Worm (Caenorhabditis elegans) whole organism, mixed stage, embryonic: ENCODE measurements around the gene nep-22.
A peak's percentile ranks its signal among the peaks of the same experiment; 100 is the strongest.

Source experiments
- M03D4.4 ChIP-seq: sonication (generic microtip); optimal IDR thresholded peaks from 2 replicates; lab custom pipeline; 2017; ENCODE audit warnings: mild to moderate bottlenecking, missing genetic modification characterization, missing compliant biosample characterization
- bed-3 ChIP-seq: fragments of 200-800 bp; sonication (Bioruptor generic); optimal IDR thresholded peaks from 3 replicates; lab custom pipeline; 2018; ENCODE audit warnings: mild to moderate bottlenecking, missing genetic modification characterization, moderate library complexity, missing compliant biosample characterization
- blmp-1 ChIP-seq: fragments of 150-350 bp; optimal IDR thresholded peaks from 2 replicates; lab custom pipeline; 2014; ENCODE audit warnings: missing biosample characterization, missing genetic modification characterization
- ceh-43 ChIP-seq: fragments of 200-800 bp; sonication (Bioruptor generic); optimal IDR thresholded peaks from 2 replicates; lab custom pipeline; 2018; ENCODE audit warnings: mild to moderate bottlenecking, missing genetic modification characterization, moderate library complexity, missing compliant biosample characterization
- ceh-83 ChIP-seq: fragments of 200-800 bp; sonication (Bioruptor generic); optimal IDR thresholded peaks from 2 replicates; lab custom pipeline; 2018; ENCODE audit warnings: mild to moderate bottlenecking, missing genetic modification characterization, missing compliant biosample characterization
- ces-1 ChIP-seq: fragments of 150-350 bp; optimal IDR thresholded peaks from 2 replicates; lab custom pipeline; 2014; ENCODE audit warnings: missing biosample characterization, missing genetic modification reagents, missing genetic modification characterization
- drap-1 ChIP-seq: fragments of 200-800 bp; sonication (Bioruptor generic); optimal IDR thresholded peaks from 3 replicates; lab custom pipeline; 2018; ENCODE audit warnings: mild to moderate bottlenecking, missing genetic modification characterization, missing compliant biosample characterization
- elt-3 ChIP-seq: fragments of 150-350 bp; optimal IDR thresholded peaks from 2 replicates; lab custom pipeline; 2014; ENCODE audit warnings: missing biosample characterization, missing genetic modification characterization
- flh-1 ChIP-seq: fragments of 200-800 bp; sonication (Bioruptor generic); optimal IDR thresholded peaks from 2 replicates; lab custom pipeline; 2018; ENCODE audit warnings: mild to moderate bottlenecking, missing genetic modification characterization, moderate library complexity, missing compliant biosample characterization
- ham-2 ChIP-seq: fragments of 200-800 bp; sonication (Bioruptor generic); optimal IDR thresholded peaks from 2 replicates; lab custom pipeline; 2018; ENCODE audit warnings: mild to moderate bottlenecking, missing genetic modification characterization, missing compliant biosample characterization
- hlh-1 ChIP-seq: fragments of 150-350 bp; optimal IDR thresholded peaks from 2 replicates; lab custom pipeline; 2014; ENCODE audit warnings: missing biosample characterization, missing genetic modification reagents, missing genetic modification characterization
- lin-13 ChIP-seq: fragments of 150-350 bp; optimal IDR thresholded peaks from 2 replicates; lab custom pipeline; 2014; ENCODE audit warnings: missing biosample characterization, missing genetic modification characterization
- lin-32 ChIP-seq: fragments of 200-800 bp; sonication (Bioruptor generic); optimal IDR thresholded peaks from 2 replicates; lab custom pipeline; 2018; ENCODE audit warnings: mild to moderate bottlenecking, missing genetic modification characterization, missing compliant biosample characterization
- lsy-2 ChIP-seq: fragments of 150-350 bp; optimal IDR thresholded peaks from 2 replicates; lab custom pipeline; 2014; ENCODE audit warnings: missing biosample characterization, missing genetic modification characterization
- mab-5 ChIP-seq: fragments of 150-350 bp; optimal IDR thresholded peaks from 2 replicates; lab custom pipeline; 2014; ENCODE audit warnings: missing biosample characterization, missing genetic modification characterization
- mep-1 ChIP-seq: fragments of 150-350 bp; optimal IDR thresholded peaks from 2 replicates; lab custom pipeline; 2017; ENCODE audit warnings: missing biosample characterization, missing genetic modification reagents, missing genetic modification characterization, inconsistent platforms
- mls-2 ChIP-seq: sonication (generic microtip); optimal IDR thresholded peaks from 2 replicates; lab custom pipeline; 2016; ENCODE audit warnings: mild to moderate bottlenecking, missing genetic modification characterization, moderate library complexity, missing compliant biosample characterization
- nhr-12 ChIP-seq: fragments of 150-350 bp; optimal IDR thresholded peaks from 2 replicates; lab custom pipeline; 2014; ENCODE audit warnings: missing biosample characterization, missing genetic modification characterization
- nhr-2 ChIP-seq: fragments of 150-350 bp; optimal IDR thresholded peaks from 2 replicates; lab custom pipeline; 2014; ENCODE audit warnings: missing biosample characterization, missing genetic modification characterization
- nhr-237 ChIP-seq: fragments of 150-350 bp; optimal IDR thresholded peaks from 2 replicates; lab custom pipeline; 2014; ENCODE audit warnings: missing biosample characterization, missing genetic modification characterization
- nhr-28 ChIP-seq: fragments of 150-350 bp; optimal IDR thresholded peaks from 2 replicates; lab custom pipeline; 2014; ENCODE audit warnings: missing biosample characterization, missing genetic modification characterization
- nhr-76 ChIP-seq: sonication (generic microtip); optimal IDR thresholded peaks from 2 replicates; lab custom pipeline; 2017; ENCODE audit warnings: missing biosample characterization, missing genetic modification characterization
- pha-4 ChIP-seq: fragments of 150-350 bp; optimal IDR thresholded peaks from 2 replicates; lab custom pipeline; 2018; ENCODE audit warnings: missing biosample characterization, missing genetic modification reagents, missing genetic modification characterization
- sem-2 ChIP-seq: fragments of 200-800 bp; sonication (Bioruptor generic); optimal IDR thresholded peaks from 2 replicates; lab custom pipeline; 2018; ENCODE audit warnings: mild to moderate bottlenecking, missing genetic modification characterization, missing compliant biosample characterization
- snpc-4 ChIP-seq: fragments of 150-350 bp; optimal IDR thresholded peaks from 2 replicates; lab custom pipeline; 2014; ENCODE audit warnings: missing biosample characterization, missing genetic modification characterization
- sptf-1 ChIP-seq: sonication (generic microtip); optimal IDR thresholded peaks from 2 replicates; lab custom pipeline; 2017; ENCODE audit warnings: mild to moderate bottlenecking, missing genetic modification characterization, moderate library complexity, missing compliant biosample characterization
- tbx-8 ChIP-seq: fragments of 200-800 bp; sonication (Bioruptor generic); optimal IDR thresholded peaks from 2 replicates; lab custom pipeline; 2018; ENCODE audit warnings: mild to moderate bottlenecking, missing genetic modification characterization, moderate library complexity, missing compliant biosample characterization
- unc-120 ChIP-seq: sonication (generic microtip); optimal IDR thresholded peaks from 2 replicates; lab custom pipeline; 2017; ENCODE audit warnings: missing genetic modification characterization, missing compliant biosample characterization; ENCODE audit not compliant: poor library complexity, severe bottlenecking
- unc-39 ChIP-seq: fragments of 150-350 bp; optimal IDR thresholded peaks from 2 replicates; lab custom pipeline; 2014; ENCODE audit warnings: missing biosample characterization, missing genetic modification characterization
- unc-62 ChIP-seq: fragments of 150-350 bp; optimal IDR thresholded peaks from 2 replicates; lab custom pipeline; 2014; ENCODE audit warnings: missing biosample characterization, missing genetic modification reagents, missing genetic modification characterization
- zip-8 ChIP-seq: fragments of 150-350 bp; optimal IDR thresholded peaks from 2 replicates; lab custom pipeline; 2014; ENCODE audit warnings: missing biosample characterization, missing genetic modification characterization
- ztf-11 ChIP-seq: fragments of 150-350 bp; optimal IDR thresholded peaks from 2 replicates; lab custom pipeline; 2014; ENCODE audit warnings: missing biosample characterization, missing genetic modification characterization

The nep-22 gene

ce11 chrX:9021645-9022044 lies 12.7 kb upstream of the nep-22 start, which contains the start of gene T25B6.5:
TSS of gene T25B6.5 (minus strand) at chrX:9021745.
- TF ChIP-seq sptf-1 (tag; lab: Kevin White, UChicago) (no peak), unc-39 (tag; lab: Kevin White, UChicago) (no peak), nhr-76 (no peak)

- TF ChIP-seq snpc-4 (tag; lab: Kevin White, UChicago) (no peak), zip-8 (tag; lab: Kevin White, UChicago) (no peak), tbx-8 (no peak), hlh-1 (tag; lab: Kevin White, UChicago) (no peak), nhr-76 (no peak), sptf-1 (tag; lab: Kevin White, UChicago) (no peak), ceh-43 (GFP tag; lab: Kevin White, UChicago) (no peak), ztf-11 (no peak)
Observed at ce11 chrX:9022779-9023178, 11.6 kb upstream of the nep-22 start, which contains the start of gene T25B6.6. TSS of gene T25B6.6 (minus strand) at chrX:9022879.

- TF ChIP-seq flh-1 (GFP tag; lab: Kevin White, UChicago) (no peak), unc-120 (tag; lab: Kevin White, UChicago) (no peak), M03D4.4 (tag; lab: Kevin White, UChicago) (no peak), bed-3 (GFP tag; lab: Kevin White, UChicago) (no peak), nhr-12 (tag; lab: Kevin White, UChicago) (no peak), mab-5 (no peak), sptf-1 (tag; lab: Kevin White, UChicago) (no peak), unc-62 (GFP tag; lab: Kevin White, UChicago) (no peak), unc-39 (tag; lab: Kevin White, UChicago) (no peak), nhr-2 (no peak), ces-1 (GFP tag; lab: Kevin White, UChicago) (no peak), lin-13 (tag; lab: Kevin White, UChicago) (no peak), blmp-1 (no peak), ham-2 (GFP tag; lab: Kevin White, UChicago) (no peak), zip-8 (tag; lab: Kevin White, UChicago) (no peak)
Observed at ce11 chrX:9023816-9024215, 10.5 kb upstream of the nep-22 start.

- TF ChIP-seq bed-3 (GFP tag; lab: Kevin White, UChicago) (no peak), ceh-83 (peak; percentile 8), ztf-11 (no peak)
Observed at ce11 chrX:9024270-9024669, 10.1 kb upstream of the nep-22 start.

- TF ChIP-seq nhr-237 (tag; lab: Kevin White, UChicago) (no peak), pha-4 (no peak), lin-32 (no peak), zip-8 (tag; lab: Kevin White, UChicago) (no peak), sptf-1 (tag; lab: Kevin White, UChicago) (no peak), mls-2 (tag; lab: Kevin White, UChicago) (no peak), tbx-8 (no peak), mab-5 (no peak), ceh-43 (GFP tag; lab: Kevin White, UChicago) (no peak), hlh-1 (tag; lab: Kevin White, UChicago) (no peak), unc-39 (tag; lab: Kevin White, UChicago) (no peak)
Observed at ce11 chrX:9025484-9025883, 8.9 kb upstream of the nep-22 start.

ce11 chrX:9027304-9027703 lies 7.0 kb upstream of the nep-22 start, which contains the start of gene T25B6.3:
TSS of gene T25B6.3 (plus strand) at chrX:9027604.
- no peak for TF ChIP-seq unc-39 (tag; lab: Kevin White, UChicago)
- TF ChIP-seq ceh-83: no peak
- TF ChIP-seq ham-2 (GFP tag; lab: Kevin White, UChicago): no peak
- TF ChIP-seq unc-62 (GFP tag; lab: Kevin White, UChicago): no peak
- no peak for TF ChIP-seq flh-1 (GFP tag; lab: Kevin White, UChicago)
- no peak for TF ChIP-seq lin-32
- no peak for TF ChIP-seq nhr-76
- no peak for TF ChIP-seq zip-8 (tag; lab: Kevin White, UChicago)

- TF ChIP-seq nhr-28 (tag; lab: Kevin White, UChicago): no peak
- TF ChIP-seq M03D4.4 (tag; lab: Kevin White, UChicago): no peak
- TF ChIP-seq sem-2 (GFP tag; lab: Kevin White, UChicago): no peak
- no peak for TF ChIP-seq nhr-237 (tag; lab: Kevin White, UChicago)
- no peak for TF ChIP-seq elt-3 (tag; lab: Kevin White, UChicago)
- TF ChIP-seq mab-5: no peak
- TF ChIP-seq zip-8 (tag; lab: Kevin White, UChicago): no peak
- no peak for TF ChIP-seq flh-1 (GFP tag; lab: Kevin White, UChicago)
- no peak for TF ChIP-seq unc-62 (GFP tag; lab: Kevin White, UChicago)
- TF ChIP-seq drap-1 (GFP tag; lab: Kevin White, UChicago): no peak
- TF ChIP-seq mep-1 (tag; lab: Kevin White, UChicago): no peak
- TF ChIP-seq lsy-2 (tag; lab: Kevin White, UChicago): no peak
- no peak for TF ChIP-seq unc-120 (tag; lab: Kevin White, UChicago)
- no peak for TF ChIP-seq pha-4
- no peak for TF ChIP-seq unc-39 (tag; lab: Kevin White, UChicago)
- no peak for TF ChIP-seq nhr-2
- TF ChIP-seq snpc-4 (tag; lab: Kevin White, UChicago): no peak
Observed at ce11 chrX:9028909-9029520, 5.3 kb upstream of the nep-22 start, which contains the start of gene snf-12. TSS of gene snf-12 (plus strand) at chrX:9029470.
